Worm (Caenorhabditis elegans): ENCODE measurements around the gene K01G12.3.

- no peak for TF ChIP-seq him-1 (tag; optimal IDR thresholded peaks at IDR 0.05)
- no peak for TF ChIP-seq dao-5 (tag; optimal IDR thresholded peaks at IDR 0.05)
- no peak for TF ChIP-seq W03F9.2 (tag; optimal IDR thresholded peaks at IDR 0.05)
Measured at ce11 chrIV:14145594-14145993, 47.7 kb upstream of the K01G12.3 start, which contains the start of gene oac-37.
